Fruit fly (Drosophila melanogaster) S2 (cell line): ENCODE results near the gene Ing3.

ENCODE experiments used
- CG8478 ChIP-seq: fragments of >200 bp; optimal IDR thresholded peaks from 2 replicates; lab custom pipeline; 2018
- CTCF ChIP-seq, 2 experiments: fragments of >200 bp; optimal IDR thresholded peaks; 2 replicates each; lab custom pipeline; 2018

Gene Ing3

DNA sequence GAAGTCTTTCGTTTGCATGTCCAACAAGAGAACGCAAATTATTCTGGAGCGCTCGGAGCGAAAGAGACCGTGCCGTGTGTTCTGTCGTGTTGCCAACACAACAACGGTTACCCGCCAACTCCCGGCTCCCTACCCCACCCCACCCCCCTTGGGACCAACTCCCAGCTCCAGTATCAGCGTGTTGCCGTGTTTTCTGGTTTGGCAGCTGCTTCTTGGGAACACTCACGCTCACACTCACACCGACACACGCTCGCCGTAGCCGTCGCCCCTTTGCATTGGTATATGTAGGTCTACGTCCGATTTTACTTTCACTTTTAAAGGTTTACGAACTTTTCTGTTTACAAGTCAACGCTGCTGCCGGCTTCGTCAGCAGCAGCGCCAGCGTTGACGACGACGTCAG lies 22.4 kb upstream of the Ing3 start:
- no peak for TF ChIP-seq CG8478
- no peak for TF ChIP-seq CTCF (optimal IDR thresholded peaks at IDR 0.05; lab: Kevin White, UChicago)

DNA sequence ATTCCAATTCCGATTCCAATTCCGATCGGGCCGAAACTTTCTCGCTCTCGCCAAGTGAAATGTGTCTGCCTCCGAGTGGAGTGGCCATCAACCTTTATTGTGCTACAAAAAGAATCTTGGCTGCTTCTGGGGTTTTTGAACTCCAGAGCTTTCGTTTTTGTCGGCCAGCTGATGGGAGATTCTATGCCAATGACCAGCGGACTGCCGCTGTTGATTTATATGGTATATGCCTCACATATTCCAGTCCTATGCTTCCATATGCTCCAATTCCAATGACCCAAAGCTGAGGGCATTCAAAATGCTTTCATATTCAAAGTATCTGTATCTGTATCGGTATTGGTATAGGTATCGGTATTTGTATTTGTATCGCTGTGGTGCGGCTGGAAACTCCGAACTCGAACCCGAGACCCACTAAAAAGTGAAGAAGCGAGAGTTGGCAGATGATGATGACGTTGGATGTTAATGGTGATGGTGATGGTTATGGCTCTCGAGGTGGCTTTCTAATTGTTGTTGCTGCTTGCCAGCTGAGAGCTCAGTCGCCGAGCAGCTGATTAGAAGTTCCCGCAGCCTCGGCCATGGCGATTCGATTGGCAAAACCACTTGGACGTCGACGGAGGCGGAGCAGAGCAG lies 20.1 kb upstream of the Ing3 start:
- TF ChIP-seq CTCF (optimal IDR thresholded peaks at IDR 0.05; lab: Kevin White, UChicago) (no peak), CG8478 (no peak)

dm6 chrX:18671545-18672174 lies 18.8 kb upstream of the Ing3 start:
- no peak for TF ChIP-seq CG8478
- TF ChIP-seq CTCF (optimal IDR thresholded peaks at IDR 0.05; lab: Kevin White, UChicago), result no peak

DNA sequence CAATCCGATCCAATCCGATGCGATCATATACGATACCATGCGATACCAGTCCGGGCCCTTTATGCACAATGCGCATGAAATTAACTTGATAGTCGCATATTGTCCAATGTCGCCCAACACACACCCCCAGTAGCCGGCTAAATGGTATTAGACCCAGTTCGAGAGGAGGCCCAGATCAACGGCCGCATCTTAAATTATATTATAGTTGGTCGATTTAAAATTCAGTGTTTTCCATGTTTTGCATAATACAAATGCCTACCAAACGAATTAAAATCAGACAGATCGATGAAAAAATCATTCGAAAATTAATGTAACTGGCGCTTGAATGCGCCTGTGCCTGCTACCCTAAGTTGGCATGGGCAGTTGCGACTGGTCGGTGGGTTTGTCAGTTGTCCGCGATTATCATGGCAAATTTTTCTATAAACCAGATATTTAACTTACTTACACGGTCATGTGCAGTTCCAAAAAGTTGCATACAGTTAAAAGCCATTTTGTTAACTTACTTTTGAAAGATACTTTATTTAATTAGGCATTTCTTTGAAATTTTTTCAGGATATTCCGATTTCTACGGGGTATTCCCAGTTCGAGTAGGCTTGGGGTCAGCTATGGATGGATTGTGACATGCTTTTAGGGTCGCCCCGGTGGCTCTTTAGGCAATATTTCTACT lies 17.1 kb upstream of the Ing3 start:
- no peak for TF ChIP-seq CTCF (optimal IDR thresholded peaks at IDR 0.05; lab: Kevin White, UChicago)
- no peak for TF ChIP-seq CG8478

DNA sequence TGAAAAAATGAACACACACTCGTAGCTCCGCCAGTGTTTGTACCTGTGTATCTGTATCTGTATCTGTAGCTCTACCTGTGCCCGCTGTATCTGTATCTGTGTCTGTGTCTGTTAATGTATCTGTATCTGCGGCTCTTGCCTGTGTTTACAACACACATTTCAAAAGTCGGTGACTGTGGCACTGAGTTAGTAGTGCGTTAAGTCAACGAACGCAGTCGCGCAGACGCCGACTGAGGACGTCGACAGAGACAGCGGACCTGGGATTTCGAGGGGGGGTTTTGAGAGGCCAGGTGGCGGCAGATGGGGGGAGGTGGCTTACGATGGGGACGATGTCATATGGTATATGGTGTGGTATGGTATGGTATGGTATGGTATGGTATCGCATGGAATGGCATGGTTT lies 15.4 kb upstream of the Ing3 start:
- TF ChIP-seq CTCF (optimal IDR thresholded peaks at IDR 0.05; lab: Kevin White, UChicago) (no peak), CG8478 (no peak)

DNA sequence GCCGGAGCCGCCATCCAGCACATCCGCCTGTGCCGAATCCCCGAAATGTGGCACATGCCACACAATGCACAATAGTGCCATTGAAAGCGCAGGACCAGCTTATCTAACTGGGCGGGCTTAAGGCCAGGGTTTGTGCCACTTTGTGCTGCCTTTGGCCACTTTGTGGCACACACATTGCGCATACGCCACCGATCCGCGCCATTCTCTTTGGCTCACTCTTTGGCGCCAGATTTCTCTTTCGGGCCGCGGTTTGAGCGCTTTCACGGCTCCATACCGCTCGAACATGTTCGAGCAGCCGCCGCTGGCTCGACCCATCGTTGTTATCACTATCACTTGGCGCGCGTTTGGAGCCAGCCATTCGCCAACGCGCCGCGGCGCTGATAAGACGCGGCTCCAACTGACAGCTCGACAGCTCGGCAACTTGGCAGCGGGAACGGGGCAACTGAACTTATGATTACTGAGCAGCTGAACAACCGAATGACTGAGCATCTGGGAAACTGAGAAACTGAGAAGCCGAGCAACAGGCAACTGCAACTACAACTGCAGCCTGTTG lies 12.9 kb upstream of the Ing3 start:
- TF ChIP-seq CTCF (optimal IDR thresholded peaks at IDR 0.05; lab: Kevin White, UChicago) (no peak), CG8478 (no peak)

dm6 chrX:18663362-18663761 lies 10.5 kb upstream of the Ing3 start:
- TF ChIP-seq CG8478 (no peak), CTCF (optimal IDR thresholded peaks at IDR 0.05; lab: Kevin White, UChicago) (no peak)

- TF ChIP-seq CTCF (optimal IDR thresholded peaks at IDR 0.05; lab: Kevin White, UChicago) (no peak), CG8478 (no peak)
Measured at dm6 chrX:18662053-18662452, 9.2 kb upstream of the Ing3 start, which contains the start of gene CG6696. CG6696 (minus strand) TSS chrX:18662153.

DNA sequence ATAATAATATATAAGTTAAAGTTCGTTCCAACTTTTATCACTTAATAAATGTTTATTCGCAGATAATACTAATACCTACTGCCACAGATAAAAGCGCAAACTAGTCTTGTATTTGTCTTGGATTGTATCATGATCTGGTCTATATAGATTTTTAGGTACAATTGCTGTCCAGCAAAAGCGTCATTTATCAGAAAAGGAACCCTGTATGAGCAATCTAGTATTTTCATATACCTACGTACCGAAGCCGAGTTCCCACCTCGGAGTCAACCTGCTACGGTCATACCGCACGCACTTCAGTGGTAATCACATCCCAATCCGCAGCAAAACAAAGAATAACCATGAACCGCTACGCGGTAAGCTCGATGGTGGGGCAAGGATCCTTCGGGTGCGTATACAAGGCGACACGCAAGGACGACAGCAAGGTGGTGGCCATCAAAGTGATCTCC lies 4.6 kb upstream of the Ing3 start, which contains the start of gene fu:
Gene fu (plus strand): TSS at position 254 of the 446 bp plus-strand sequence.
- TF ChIP-seq CTCF (optimal IDR thresholded peaks at IDR 0.05; lab: Kevin White, UChicago), result no peak
- TF ChIP-seq CG8478, result no peak

DNA sequence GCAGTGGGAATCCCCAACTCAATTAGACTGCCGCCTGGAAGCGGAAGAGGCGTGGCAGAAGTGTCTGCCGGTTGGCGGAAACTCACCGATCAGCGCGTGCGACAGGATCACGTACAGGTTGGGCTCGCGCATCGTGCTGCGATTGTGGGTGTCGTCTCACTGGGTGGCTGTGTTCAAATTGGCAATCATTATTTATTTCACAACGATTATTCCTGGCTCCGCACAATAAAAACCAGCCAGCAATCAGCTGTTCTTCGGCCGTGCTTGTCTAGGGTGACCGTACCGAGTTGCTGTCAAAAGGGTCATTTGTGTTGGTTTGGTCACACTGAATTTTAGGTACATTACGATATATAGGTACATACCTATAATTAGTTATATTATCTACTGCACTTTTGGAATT lies 4.1 kb upstream of the Ing3 start, which contains the start of gene CG6659:
Gene CG6659 (minus strand): TSS at position 275 of the 400 bp plus-strand sequence.
- TF ChIP-seq CG8478 (no peak), CTCF (optimal IDR thresholded peaks at IDR 0.05; lab: Kevin White, UChicago) (no peak)

DNA sequence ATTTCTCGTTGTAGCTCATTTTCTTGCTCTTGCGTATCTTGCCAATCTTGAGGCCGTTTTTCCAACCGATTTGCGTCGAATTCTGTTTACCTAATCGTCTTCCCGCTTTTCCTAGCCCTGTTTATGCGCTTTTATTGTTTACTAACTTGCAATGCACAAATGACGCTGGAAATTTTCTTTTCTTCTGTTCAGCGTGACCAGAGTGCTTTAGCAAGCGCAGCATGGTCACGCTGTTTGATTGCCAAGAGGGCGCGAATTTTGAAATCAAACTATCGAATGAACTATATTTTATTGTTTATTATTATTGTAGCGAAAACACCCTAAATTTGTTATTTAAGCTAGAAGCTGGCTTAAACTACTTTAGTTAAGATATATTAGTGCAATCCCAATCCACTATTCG lies 2.6 kb downstream of the Ing3 start, which contains the start of gene Hou:
Gene Hou (minus strand): TSS at position 193 of the 400 bp plus-strand sequence.
- no peak for TF ChIP-seq CG8478
- no peak for TF ChIP-seq CTCF (optimal IDR thresholded peaks at IDR 0.05; lab: Kevin White, UChicago)

DNA sequence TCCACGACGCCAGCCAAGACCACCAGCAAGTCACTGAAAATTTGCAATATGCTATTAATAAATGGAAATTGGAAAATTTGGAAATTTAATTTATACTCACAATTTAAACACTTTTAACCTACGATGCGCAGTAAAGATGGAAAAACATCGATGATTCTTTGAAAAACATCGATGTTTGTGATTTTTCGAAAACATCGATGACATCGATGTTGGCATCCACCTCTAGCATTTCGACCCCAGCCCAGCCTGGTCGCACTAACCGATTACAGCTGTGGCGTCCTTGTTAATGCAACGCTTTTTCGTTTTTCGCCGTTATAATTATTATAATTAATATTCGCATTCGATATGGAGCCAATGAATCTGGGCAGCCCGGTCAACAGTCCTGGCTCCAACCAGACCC lies 4.9 kb downstream of the Ing3 start, which contains the start of gene Nup35:
Gene Nup35 (plus strand): TSS at position 222 of the 400 bp plus-strand sequence.
- TF ChIP-seq CTCF (optimal IDR thresholded peaks at IDR 0.05; lab: Kevin White, UChicago), result no peak
- no peak for TF ChIP-seq CG8478

DNA sequence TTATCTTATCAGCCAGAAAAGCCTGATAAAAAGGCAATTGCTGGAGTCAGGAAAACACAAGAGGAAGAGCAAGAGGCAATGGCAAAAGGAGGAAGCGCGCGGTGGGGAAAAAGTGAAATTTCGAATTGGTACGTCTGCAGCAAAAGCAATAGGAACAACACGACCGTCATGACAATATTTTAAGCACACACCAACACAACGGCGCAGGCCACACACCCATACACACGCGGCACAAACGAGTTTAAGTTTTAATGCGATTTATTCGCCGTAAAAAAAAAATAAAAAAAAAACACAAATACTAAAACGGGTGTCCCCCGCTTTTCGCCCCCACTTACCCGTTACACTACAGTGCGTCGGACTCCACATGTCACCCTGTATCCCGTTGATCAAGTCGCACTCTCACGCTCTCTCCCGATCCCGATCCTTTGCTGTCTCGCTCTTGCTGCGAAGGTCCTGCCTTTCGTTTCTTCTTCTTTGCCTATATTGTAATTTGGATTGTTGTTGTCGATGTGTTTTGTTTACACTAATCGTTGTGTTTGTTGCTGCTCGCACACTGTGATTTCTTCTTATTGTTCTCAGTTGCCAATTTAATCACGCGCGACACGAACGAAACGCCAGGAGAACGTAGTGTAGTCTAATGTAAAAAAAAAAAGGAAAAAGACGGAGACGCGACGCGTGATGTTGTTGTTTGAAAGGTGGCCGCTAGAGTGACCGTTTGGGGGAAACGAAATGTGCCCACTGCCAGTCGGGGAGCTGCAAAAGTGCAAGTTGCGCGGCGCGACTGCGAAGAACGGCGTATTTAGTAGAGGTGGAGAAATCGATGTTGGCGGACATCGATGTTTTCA lies 5.8 kb downstream of the Ing3 start, which contains the start of gene Rip11:
Gene Rip11 (minus strand): TSS at position 794 of the 845 bp plus-strand sequence.
- TF ChIP-seq CG8478 (no peak), CTCF (optimal IDR thresholded peaks at IDR 0.05; lab: Kevin White, UChicago) (peak in 1 of 2 experiments; percentile 4)

- TF ChIP-seq CG8478 (no peak), CTCF (optimal IDR thresholded peaks at IDR 0.05; lab: Kevin White, UChicago) (no peak)
Measured at dm6 chrX:18645720-18646213, 7.1 kb downstream of the Ing3 start.
